Worm (Caenorhabditis elegans) whole organism, mixed stage, embryonic: Measurements from ENCODE around the gene C29F3.3.

Experiments
- M03D4.4 ChIP-seq: sonication (generic microtip); optimal IDR thresholded peaks from 2 replicates; lab custom pipeline; 2017; ENCODE audit warnings: mild to moderate bottlenecking, missing genetic modification characterization, missing compliant biosample characterization
- blmp-1 ChIP-seq: fragments of 150-350 bp; optimal IDR thresholded peaks from 2 replicates; lab custom pipeline; 2014; ENCODE audit warnings: missing biosample characterization, missing genetic modification characterization
- ceh-39 ChIP-seq: fragments of 150-350 bp; optimal IDR thresholded peaks from 2 replicates; lab custom pipeline; 2014; ENCODE audit warnings: missing biosample characterization, missing genetic modification characterization
- ceh-43 ChIP-seq: fragments of 200-800 bp; sonication (Bioruptor generic); optimal IDR thresholded peaks from 2 replicates; lab custom pipeline; 2018; ENCODE audit warnings: mild to moderate bottlenecking, missing genetic modification characterization, moderate library complexity, missing compliant biosample characterization
- ceh-83 ChIP-seq: fragments of 200-800 bp; sonication (Bioruptor generic); optimal IDR thresholded peaks from 2 replicates; lab custom pipeline; 2018; ENCODE audit warnings: mild to moderate bottlenecking, missing genetic modification characterization, missing compliant biosample characterization
- ces-1 ChIP-seq: fragments of 150-350 bp; optimal IDR thresholded peaks from 2 replicates; lab custom pipeline; 2014; ENCODE audit warnings: missing biosample characterization, missing genetic modification reagents, missing genetic modification characterization
- cnd-1 ChIP-seq: fragments of 200-800 bp; sonication (Bioruptor generic); optimal IDR thresholded peaks from 2 replicates; lab custom pipeline; 2018; ENCODE audit warnings: mild to moderate bottlenecking, missing genetic modification characterization, missing compliant biosample characterization
- drap-1 ChIP-seq: fragments of 200-800 bp; sonication (Bioruptor generic); optimal IDR thresholded peaks from 3 replicates; lab custom pipeline; 2018; ENCODE audit warnings: mild to moderate bottlenecking, missing genetic modification characterization, missing compliant biosample characterization
- elt-1 ChIP-seq: sonication (generic microtip); optimal IDR thresholded peaks from 2 replicates; lab custom pipeline; 2017; ENCODE audit warnings: missing genetic modification characterization, mild to moderate bottlenecking, missing compliant biosample characterization, antibody characterized with exemption, moderate library complexity, borderline replicate concordance; ENCODE audit not compliant: insufficient read depth
- elt-3 ChIP-seq: fragments of 150-350 bp; optimal IDR thresholded peaks from 2 replicates; lab custom pipeline; 2014; ENCODE audit warnings: missing biosample characterization, missing genetic modification characterization
- flh-1 ChIP-seq: fragments of 200-800 bp; sonication (Bioruptor generic); optimal IDR thresholded peaks from 2 replicates; lab custom pipeline; 2018; ENCODE audit warnings: mild to moderate bottlenecking, missing genetic modification characterization, moderate library complexity, missing compliant biosample characterization
- ham-2 ChIP-seq: fragments of 200-800 bp; sonication (Bioruptor generic); optimal IDR thresholded peaks from 2 replicates; lab custom pipeline; 2018; ENCODE audit warnings: mild to moderate bottlenecking, missing genetic modification characterization, missing compliant biosample characterization
- hlh-1 ChIP-seq: fragments of 150-350 bp; optimal IDR thresholded peaks from 2 replicates; lab custom pipeline; 2014; ENCODE audit warnings: missing biosample characterization, missing genetic modification reagents, missing genetic modification characterization
- lin-13 ChIP-seq: fragments of 150-350 bp; optimal IDR thresholded peaks from 2 replicates; lab custom pipeline; 2014; ENCODE audit warnings: missing biosample characterization, missing genetic modification characterization
- lin-32 ChIP-seq: fragments of 200-800 bp; sonication (Bioruptor generic); optimal IDR thresholded peaks from 2 replicates; lab custom pipeline; 2018; ENCODE audit warnings: mild to moderate bottlenecking, missing genetic modification characterization, missing compliant biosample characterization
- lsy-2 ChIP-seq: fragments of 150-350 bp; optimal IDR thresholded peaks from 2 replicates; lab custom pipeline; 2014; ENCODE audit warnings: missing biosample characterization, missing genetic modification characterization
- mab-5 ChIP-seq: fragments of 150-350 bp; optimal IDR thresholded peaks from 2 replicates; lab custom pipeline; 2014; ENCODE audit warnings: missing biosample characterization, missing genetic modification characterization
- mep-1 ChIP-seq: fragments of 150-350 bp; optimal IDR thresholded peaks from 2 replicates; lab custom pipeline; 2017; ENCODE audit warnings: missing biosample characterization, missing genetic modification reagents, missing genetic modification characterization, inconsistent platforms
- mls-2 ChIP-seq: sonication (generic microtip); optimal IDR thresholded peaks from 2 replicates; lab custom pipeline; 2016; ENCODE audit warnings: mild to moderate bottlenecking, missing genetic modification characterization, moderate library complexity, missing compliant biosample characterization
- nhr-12 ChIP-seq: fragments of 150-350 bp; optimal IDR thresholded peaks from 2 replicates; lab custom pipeline; 2014; ENCODE audit warnings: missing biosample characterization, missing genetic modification characterization
- nhr-2 ChIP-seq: fragments of 150-350 bp; optimal IDR thresholded peaks from 2 replicates; lab custom pipeline; 2014; ENCODE audit warnings: missing biosample characterization, missing genetic modification characterization
- nhr-237 ChIP-seq: fragments of 150-350 bp; optimal IDR thresholded peaks from 2 replicates; lab custom pipeline; 2014; ENCODE audit warnings: missing biosample characterization, missing genetic modification characterization
- nhr-76 ChIP-seq: sonication (generic microtip); optimal IDR thresholded peaks from 2 replicates; lab custom pipeline; 2017; ENCODE audit warnings: missing biosample characterization, missing genetic modification characterization
- pha-4 ChIP-seq: fragments of 150-350 bp; optimal IDR thresholded peaks from 2 replicates; lab custom pipeline; 2018; ENCODE audit warnings: missing biosample characterization, missing genetic modification reagents, missing genetic modification characterization
- sem-2 ChIP-seq: fragments of 200-800 bp; sonication (Bioruptor generic); optimal IDR thresholded peaks from 2 replicates; lab custom pipeline; 2018; ENCODE audit warnings: mild to moderate bottlenecking, missing genetic modification characterization, missing compliant biosample characterization
- snpc-4 ChIP-seq: fragments of 150-350 bp; optimal IDR thresholded peaks from 2 replicates; lab custom pipeline; 2014; ENCODE audit warnings: missing biosample characterization, missing genetic modification characterization
- sptf-1 ChIP-seq: sonication (generic microtip); optimal IDR thresholded peaks from 2 replicates; lab custom pipeline; 2017; ENCODE audit warnings: mild to moderate bottlenecking, missing genetic modification characterization, moderate library complexity, missing compliant biosample characterization
- unc-120 ChIP-seq: sonication (generic microtip); optimal IDR thresholded peaks from 2 replicates; lab custom pipeline; 2017; ENCODE audit warnings: missing genetic modification characterization, missing compliant biosample characterization; ENCODE audit not compliant: poor library complexity, severe bottlenecking
- unc-39 ChIP-seq: fragments of 150-350 bp; optimal IDR thresholded peaks from 2 replicates; lab custom pipeline; 2014; ENCODE audit warnings: missing biosample characterization, missing genetic modification characterization
- unc-62 ChIP-seq: fragments of 150-350 bp; optimal IDR thresholded peaks from 2 replicates; lab custom pipeline; 2014; ENCODE audit warnings: missing biosample characterization, missing genetic modification reagents, missing genetic modification characterization
- zip-8 ChIP-seq: fragments of 150-350 bp; optimal IDR thresholded peaks from 2 replicates; lab custom pipeline; 2014; ENCODE audit warnings: missing biosample characterization, missing genetic modification characterization

The C29F3.3 gene

DNA sequence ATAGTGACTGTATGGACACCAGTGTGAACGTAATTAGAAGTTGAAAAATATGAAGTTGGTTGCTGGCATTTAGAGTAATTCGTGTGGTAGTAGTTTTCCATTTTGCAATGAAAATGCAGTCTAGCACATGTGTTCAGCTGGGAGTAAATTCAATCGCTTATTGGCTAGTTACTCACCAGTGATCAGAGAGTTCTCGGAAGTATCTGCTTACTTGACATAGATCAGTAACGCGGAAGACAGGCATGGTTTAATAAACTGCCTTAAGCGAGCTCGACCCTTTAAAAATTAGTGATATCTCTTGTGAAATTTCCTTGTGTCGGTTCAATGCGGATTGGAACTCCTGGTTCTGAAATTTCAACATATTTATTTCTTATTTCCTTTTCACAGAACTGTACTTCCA, 29.0 kb upstream of the C29F3.3 start, which contains the start of gene srh-52:
Gene srh-52, minus strand, starts transcription at position 101 of the 400 bp plus-strand sequence.
- no peak for TF ChIP-seq nhr-2
- no peak for TF ChIP-seq lin-32 (GFP tag; lab: Kevin White, UChicago)
- TF ChIP-seq mep-1, result no peak
- TF ChIP-seq unc-62 (GFP tag; lab: Kevin White, UChicago), result no peak
- TF ChIP-seq zip-8 (tag; lab: Kevin White, UChicago), result no peak
- TF ChIP-seq ceh-43 (GFP tag; lab: Kevin White, UChicago), result no peak
- TF ChIP-seq unc-120 (tag; lab: Kevin White, UChicago), result no peak
- no peak for TF ChIP-seq sem-2 (GFP tag; lab: Kevin White, UChicago)
- no peak for TF ChIP-seq elt-3 (tag; lab: Kevin White, UChicago)
- no peak for TF ChIP-seq elt-1
- TF ChIP-seq drap-1, result no peak
- TF ChIP-seq nhr-76 (tag; lab: Kevin White, UChicago), result no peak
- TF ChIP-seq ceh-83 (GFP tag; lab: Kevin White, UChicago), result no peak
- no peak for TF ChIP-seq pha-4 (tag; lab: Kevin White, UChicago)

DNA sequence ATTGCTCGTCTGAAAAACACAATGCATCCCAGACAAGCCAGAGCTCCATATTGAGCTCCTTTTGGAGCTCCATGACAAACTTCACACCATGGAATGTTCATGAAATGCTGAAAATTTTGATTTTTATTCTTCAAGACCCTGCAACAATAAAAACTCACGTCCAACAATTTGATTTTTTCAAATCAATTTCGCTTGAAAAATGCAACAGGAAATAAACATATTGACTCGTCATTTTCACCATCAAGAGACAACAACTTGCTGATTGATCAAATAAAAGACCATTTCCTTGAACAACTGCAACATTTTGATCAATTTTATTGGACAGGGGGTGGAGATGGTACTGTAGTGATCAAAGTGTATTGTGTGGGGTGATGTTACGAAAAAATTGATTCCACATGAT, 22.5 kb upstream of the C29F3.3 start, which contains the start of gene nhr-269:
Gene nhr-269, minus strand, starts transcription at position 101 of the 400 bp plus-strand sequence.
- no peak for TF ChIP-seq elt-1
- TF ChIP-seq ceh-43 (GFP tag; lab: Kevin White, UChicago), result no peak
- no peak for TF ChIP-seq drap-1
- TF ChIP-seq ceh-83 (GFP tag; lab: Kevin White, UChicago), result no peak
- TF ChIP-seq cnd-1 (tag; lab: Kevin White, UChicago), result no peak
- TF ChIP-seq flh-1 (GFP tag; lab: Kevin White, UChicago), result no peak
- TF ChIP-seq hlh-1 (tag; lab: Kevin White, UChicago), result no peak
- no peak for TF ChIP-seq mab-5 (tag; lab: Kevin White, UChicago)
- TF ChIP-seq ces-1 (GFP tag; lab: Kevin White, UChicago), result no peak
- TF ChIP-seq lsy-2 (tag; lab: Kevin White, UChicago), result no peak
- no peak for TF ChIP-seq nhr-76 (tag; lab: Kevin White, UChicago)
- TF ChIP-seq unc-62 (GFP tag; lab: Kevin White, UChicago), result no peak
- no peak for TF ChIP-seq ceh-39

DNA sequence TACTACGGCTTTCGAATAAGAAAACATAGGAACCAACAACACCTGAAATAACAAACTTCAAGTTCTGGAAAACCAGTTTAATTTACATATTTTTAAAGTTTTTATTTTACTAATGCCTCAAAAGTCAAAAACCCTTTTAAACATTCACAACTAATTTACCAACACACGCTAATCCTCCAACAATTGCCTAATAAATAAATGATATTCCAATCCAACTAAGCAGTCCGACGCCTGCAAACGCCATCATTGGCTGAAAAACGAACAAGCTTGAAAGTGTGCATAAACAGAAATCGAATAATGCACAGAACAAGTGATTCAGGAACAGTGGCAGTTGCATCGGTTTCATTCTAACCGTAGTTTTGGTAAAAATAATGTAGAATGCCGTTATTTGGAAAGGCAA, 20.6 kb upstream of the C29F3.3 start:
- TF ChIP-seq mls-2 (tag; lab: Kevin White, UChicago) (no peak), unc-120 (tag; lab: Kevin White, UChicago) (no peak), ces-1 (GFP tag; lab: Kevin White, UChicago) (no peak), drap-1 (no peak), elt-3 (tag; lab: Kevin White, UChicago) (no peak), sptf-1 (tag; lab: Kevin White, UChicago) (no peak), unc-39 (tag; lab: Kevin White, UChicago) (no peak), M03D4.4 (tag; lab: Kevin White, UChicago) (no peak), nhr-76 (tag; lab: Kevin White, UChicago) (no peak), zip-8 (tag; lab: Kevin White, UChicago) (no peak), nhr-237 (tag; lab: Kevin White, UChicago) (no peak), sem-2 (GFP tag; lab: Kevin White, UChicago) (no peak), ceh-39 (no peak), blmp-1 (tag; lab: Kevin White, UChicago) (no peak), cnd-1 (tag; lab: Kevin White, UChicago) (no peak)

ce11 chrV:15361412-15361811, 14.2 kb upstream of the C29F3.3 start, which contains the start of gene ech-1.1:
Gene ech-1.1, minus strand, starts transcription at chrV:15361512.
- peak; percentile 32 for TF ChIP-seq hlh-1 (tag; lab: Kevin White, UChicago)
- TF ChIP-seq, all 35 proteins: peak for 1; not testable (repeated sequence) for 34

- TF ChIP-seq elt-3 (tag; lab: Kevin White, UChicago) (no peak), nhr-2 (no peak), mls-2 (tag; lab: Kevin White, UChicago) (no peak), ham-2 (GFP tag; lab: Kevin White, UChicago) (no peak), nhr-12 (tag; lab: Kevin White, UChicago) (no peak), ceh-83 (GFP tag; lab: Kevin White, UChicago) (no peak), sptf-1 (tag; lab: Kevin White, UChicago) (no peak), nhr-237 (tag; lab: Kevin White, UChicago) (no peak), pha-4 (tag; lab: Kevin White, UChicago) (no peak), ceh-43 (GFP tag; lab: Kevin White, UChicago) (no peak), lin-13 (tag; lab: Kevin White, UChicago) (no peak), unc-120 (tag; lab: Kevin White, UChicago) (no peak), blmp-1 (tag; lab: Kevin White, UChicago) (no peak), nhr-76 (tag; lab: Kevin White, UChicago) (no peak), mab-5 (tag; lab: Kevin White, UChicago) (no peak), lin-32 (GFP tag; lab: Kevin White, UChicago) (no peak), elt-1 (no peak), unc-39 (tag; lab: Kevin White, UChicago) (no peak), snpc-4 (tag; lab: Kevin White, UChicago) (no peak)
These were observed 7.5 kb upstream of the C29F3.3 start, which contains the start of gene C29F3.7 for ce11 chrV:15354648-15355047. Gene C29F3.7, plus strand, starts transcription at chrV:15354901.
